Worm (Caenorhabditis elegans): ENCODE results near the gene T26C5.4.

DNA sequence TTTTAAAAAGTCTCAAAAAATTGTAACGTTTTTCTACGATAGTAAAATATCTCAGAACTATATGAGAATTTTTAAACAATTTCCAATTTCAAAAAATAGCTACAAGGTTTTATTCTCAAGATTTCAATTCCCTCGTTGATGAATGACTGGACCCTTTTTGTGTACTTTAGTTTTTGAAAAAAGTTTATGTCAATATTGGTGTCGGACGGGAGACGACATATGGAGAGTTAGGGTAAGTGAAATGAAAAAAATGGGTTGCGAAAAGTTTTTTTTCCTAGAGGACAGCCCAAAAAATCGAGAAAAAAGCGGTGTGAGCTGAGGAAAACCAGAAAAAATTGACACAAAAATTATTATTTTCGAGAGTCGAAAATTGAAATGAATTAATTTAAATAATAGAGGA is 30.5 kb upstream of the T26C5.4 start:
- TF ChIP-seq hmbx-1 (tag; optimal IDR thresholded peaks at IDR 0.05) = no peak
- TF ChIP-seq B0310.2 (tag; optimal IDR thresholded peaks at IDR 0.05) = no peak
- no peak for TF ChIP-seq ceh-36 (tag; optimal IDR thresholded peaks at IDR 0.05)
- TF ChIP-seq ama-1 (optimal IDR thresholded peaks at IDR 0.05) = no peak
- TF ChIP-seq tra-4 (tag; optimal IDR thresholded peaks at IDR 0.05) = no peak
- no peak for TF ChIP-seq flt-1 (GFP tag; IDR thresholded peaks at IDR 0.05)
- TF ChIP-seq F13C5.2 (tag; optimal IDR thresholded peaks at IDR 0.05) = no peak
- TF ChIP-seq tbx-11 (GFP tag; IDR thresholded peaks at IDR 0.05) = no peak
- no peak for TF ChIP-seq hmg-4 (GFP tag; optimal IDR thresholded peaks at IDR 0.05)
- TF ChIP-seq sea-1 (GFP tag; conservative IDR thresholded peaks at IDR 0.05) = no peak
- TF ChIP-seq aly-1 (tag; optimal IDR thresholded peaks at IDR 0.05) = no peak
